Worm (Caenorhabditis elegans) whole organism, L3 larva: ENCODE results near the gene pph-2.

ENCODE experiments used
- R02D3.7 ChIP-seq: fragments of 150-350 bp; optimal IDR thresholded peaks from 2 replicates; lab custom pipeline; 2014; ENCODE audit warnings: missing biosample characterization, missing genetic modification characterization
- ZK546.5 ChIP-seq: sonication (generic microtip); optimal IDR thresholded peaks from 2 replicates; lab custom pipeline; 2017; ENCODE audit warnings: missing biosample characterization, missing genetic modification characterization
- aly-2 ChIP-seq: fragments of 150-350 bp; optimal IDR thresholded peaks from 2 replicates; lab custom pipeline; 2014; ENCODE audit warnings: missing biosample characterization, missing genetic modification characterization
- ama-1 ChIP-seq: fragments of 150-350 bp; optimal IDR thresholded peaks from 2 replicates; lab custom pipeline; 2018
- ceh-16 ChIP-seq: sonication (generic microtip); optimal IDR thresholded peaks from 2 replicates; lab custom pipeline; 2017; ENCODE audit warnings: missing biosample characterization, missing genetic modification characterization
- ceh-28 ChIP-seq: fragments of 150-350 bp; optimal IDR thresholded peaks from 2 replicates; lab custom pipeline; 2014; ENCODE audit warnings: missing biosample characterization, missing genetic modification reagents, missing genetic modification characterization
- ceh-82 ChIP-seq: fragments of 150-350 bp; optimal IDR thresholded peaks from 2 replicates; lab custom pipeline; 2014; ENCODE audit warnings: missing biosample characterization, missing genetic modification characterization
- ceh-9 ChIP-seq: sonication (generic microtip); optimal IDR thresholded peaks from 2 replicates; lab custom pipeline; 2018; ENCODE audit warnings: missing biosample characterization, missing genetic modification characterization
- daf-12 ChIP-seq: fragments of 150-350 bp; optimal IDR thresholded peaks from 2 replicates; lab custom pipeline; 2014; ENCODE audit warnings: missing biosample characterization, missing genetic modification reagents, missing genetic modification characterization
- egl-27 ChIP-seq: sonication (generic microtip); optimal IDR thresholded peaks from 4 replicates; lab custom pipeline; 2017; ENCODE audit warnings: missing biosample characterization, missing genetic modification reagents, missing genetic modification characterization
- egl-5 ChIP-seq: fragments of 150-350 bp; optimal IDR thresholded peaks from 2 replicates; lab custom pipeline; 2017; ENCODE audit warnings: missing biosample characterization, missing genetic modification reagents, missing genetic modification characterization, inconsistent platforms
- elt-1 ChIP-seq: fragments of 150-350 bp; optimal IDR thresholded peaks from 2 replicates; lab custom pipeline; 2014; ENCODE audit warnings: missing biosample characterization, missing genetic modification characterization
- elt-2 ChIP-seq: sonication (generic microtip); optimal IDR thresholded peaks from 2 replicates; lab custom pipeline; 2016; ENCODE audit warnings: missing genetic modification reagents, mild to moderate bottlenecking, missing genetic modification characterization, missing compliant biosample characterization
- elt-3 ChIP-seq, 3 experiments: fragments of 150-350 bp in 1 of 3; sonication (generic microtip) in 2 of 3; optimal IDR thresholded peaks; 2 replicates in 2 of 3; 4 replicates in 1 of 3; lab custom pipeline; 2014 to 2017; ENCODE audit warnings: missing biosample characterization in 3 of 3, missing genetic modification characterization in 3 of 3
- eor-1 ChIP-seq, 2 experiments: fragments of 150-350 bp; optimal IDR thresholded peaks; 2 replicates each; lab custom pipeline; 2014 to 2018; ENCODE audit warnings: missing biosample characterization in 2 of 2, missing genetic modification characterization in 2 of 2
- fkh-10 ChIP-seq: sonication (generic microtip); optimal IDR thresholded peaks from 2 replicates; lab custom pipeline; 2017; ENCODE audit warnings: missing biosample characterization, missing genetic modification reagents, missing genetic modification characterization
- fkh-2 ChIP-seq: fragments of 150-350 bp; optimal IDR thresholded peaks from 2 replicates; lab custom pipeline; 2014; ENCODE audit warnings: missing biosample characterization, missing genetic modification reagents, missing genetic modification characterization
- hmg-11 ChIP-seq: sonication (generic microtip); optimal IDR thresholded peaks from 2 replicates; lab custom pipeline; 2016; ENCODE audit warnings: missing genetic modification characterization, missing compliant biosample characterization
- jun-1 ChIP-seq: fragments of 150-350 bp; optimal IDR thresholded peaks from 2 replicates; lab custom pipeline; 2014; ENCODE audit warnings: missing biosample characterization, missing genetic modification reagents, missing genetic modification characterization
- lin-15B ChIP-seq: fragments of 150-350 bp; optimal IDR thresholded peaks from 2 replicates; lab custom pipeline; 2014; ENCODE audit warnings: missing biosample characterization, missing genetic modification characterization
- lin-39 ChIP-seq: fragments of 150-350 bp; optimal IDR thresholded peaks from 2 replicates; lab custom pipeline; 2018; ENCODE audit warnings: missing biosample characterization, missing genetic modification reagents, missing genetic modification characterization
- lsy-12 ChIP-seq: sonication (generic microtip); optimal IDR thresholded peaks from 2 replicates; lab custom pipeline; 2016; ENCODE audit warnings: mild to moderate bottlenecking, missing genetic modification characterization, missing compliant biosample characterization
- mdl-1 ChIP-seq: fragments of 150-350 bp; optimal IDR thresholded peaks from 2 replicates; lab custom pipeline; 2014; ENCODE audit warnings: missing biosample characterization, missing genetic modification characterization
- mml-1 ChIP-seq: fragments of 150-350 bp; sonication (generic microtip); optimal IDR thresholded peaks from 3 replicates; lab custom pipeline; 2014; ENCODE audit warnings: missing biosample characterization, missing genetic modification characterization
- nfya-1 ChIP-seq: sonication (generic microtip); optimal IDR thresholded peaks from 2 replicates; lab custom pipeline; 2017; ENCODE audit warnings: missing genetic modification characterization, mild to moderate bottlenecking, missing compliant biosample characterization, antibody characterized with exemption, moderate library complexity; ENCODE audit not compliant: insufficient read depth
- nhr-11 ChIP-seq: fragments of 150-350 bp; optimal IDR thresholded peaks from 2 replicates; lab custom pipeline; 2014; ENCODE audit warnings: missing biosample characterization, missing genetic modification characterization
- nhr-12 ChIP-seq: fragments of 150-350 bp; optimal IDR thresholded peaks from 2 replicates; lab custom pipeline; 2014; ENCODE audit warnings: missing biosample characterization, missing genetic modification characterization
- nhr-23 ChIP-seq: fragments of 150-350 bp; optimal IDR thresholded peaks from 2 replicates; lab custom pipeline; 2014; ENCODE audit warnings: missing biosample characterization, missing genetic modification reagents, missing genetic modification characterization
- nhr-237 ChIP-seq: fragments of 150-350 bp; optimal IDR thresholded peaks from 2 replicates; lab custom pipeline; 2014; ENCODE audit warnings: missing biosample characterization, missing genetic modification characterization
- nhr-25 ChIP-seq: sonication (generic microtip); optimal IDR thresholded peaks from 2 replicates; lab custom pipeline; 2017; ENCODE audit warnings: missing biosample characterization, missing genetic modification characterization
- nhr-28 ChIP-seq: fragments of 150-350 bp; optimal IDR thresholded peaks from 2 replicates; lab custom pipeline; 2014; ENCODE audit warnings: missing biosample characterization, missing genetic modification characterization
- nhr-67 ChIP-seq: fragments of 150-350 bp; optimal IDR thresholded peaks from 2 replicates; lab custom pipeline; 2014; ENCODE audit warnings: missing biosample characterization, missing genetic modification characterization
- nhr-76 ChIP-seq: fragments of 150-350 bp; sonication (generic microtip); optimal IDR thresholded peaks from 5 replicates; lab custom pipeline; 2014; ENCODE audit warnings: missing biosample characterization, missing genetic modification characterization
- pha-4 ChIP-seq: fragments of 150-350 bp; optimal IDR thresholded peaks from 2 replicates; lab custom pipeline; 2014; ENCODE audit warnings: missing biosample characterization, missing genetic modification reagents, missing genetic modification characterization
- sea-2 ChIP-seq: fragments of 150-350 bp; sonication (generic microtip); optimal IDR thresholded peaks from 4 replicates; lab custom pipeline; 2014; ENCODE audit warnings: missing biosample characterization, missing genetic modification reagents, missing genetic modification characterization
- skn-1 ChIP-seq: fragments of 150-350 bp; optimal IDR thresholded peaks from 2 replicates; lab custom pipeline; 2014; ENCODE audit warnings: missing biosample characterization, missing genetic modification characterization
- snpc-4 ChIP-seq: fragments of 150-350 bp; optimal IDR thresholded peaks from 2 replicates; lab custom pipeline; 2014; ENCODE audit warnings: missing biosample characterization, missing genetic modification characterization
- tbx-2 ChIP-seq: sonication (generic microtip); optimal IDR thresholded peaks from 2 replicates; lab custom pipeline; 2016; ENCODE audit warnings: mild to moderate bottlenecking, missing genetic modification characterization, missing compliant biosample characterization
- unc-39 ChIP-seq: sonication (generic microtip); optimal IDR thresholded peaks from 4 replicates; lab custom pipeline; 2017; ENCODE audit warnings: missing biosample characterization, missing genetic modification characterization
- zag-1 ChIP-seq: fragments of 150-350 bp; optimal IDR thresholded peaks from 2 replicates; lab custom pipeline; 2014; ENCODE audit warnings: missing biosample characterization, missing genetic modification characterization
- ztf-11 ChIP-seq: fragments of 150-350 bp; optimal IDR thresholded peaks from 2 replicates; lab custom pipeline; 2014; ENCODE audit warnings: missing biosample characterization, missing genetic modification characterization
- ztf-4 ChIP-seq: fragments of 150-350 bp; optimal IDR thresholded peaks from 2 replicates; lab custom pipeline; 2014; ENCODE audit warnings: missing biosample characterization, missing genetic modification characterization

The pph-2 gene

DNA sequence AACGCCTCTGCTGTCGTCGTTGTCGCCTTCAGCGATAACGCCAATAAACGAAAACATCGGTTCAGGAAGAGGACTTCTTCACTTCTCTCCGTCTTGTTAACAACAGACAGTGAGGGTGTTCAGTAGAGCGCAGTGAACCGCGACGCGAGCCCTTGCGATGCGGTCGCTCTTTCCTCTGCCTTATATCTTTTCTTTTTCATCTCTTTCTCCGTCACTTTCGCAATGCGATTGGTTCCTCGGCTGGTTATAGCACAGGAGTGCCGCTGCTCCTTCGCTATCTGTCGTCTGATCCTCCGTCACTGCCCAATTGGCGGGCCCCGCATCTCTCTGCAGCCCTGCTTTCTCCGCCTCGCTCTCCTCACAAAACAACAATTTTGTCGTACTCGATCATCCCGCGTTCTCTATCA, 20.4 kb downstream of the pph-2 start (continued):
- TF ChIP-seq lsy-12 (peak; percentile 35), skn-1 (tag; lab: Kevin White, UChicago) (peak; percentile 51), nhr-25 (tag; lab: Kevin White, UChicago) (no peak), zag-1 (tag; lab: Kevin White, UChicago) (no peak), egl-27 (tag; lab: Kevin White, UChicago) (peak; percentile 20), elt-2 (tag; lab: Kevin White, UChicago) (peak; percentile 43), pha-4 (tag; lab: Kevin White, UChicago) (peak; percentile 74), elt-3 (tag; optimal IDR thresholded peaks at IDR 0.05; lab: Kevin White, UChicago) (no peak), nhr-23 (tag; lab: Kevin White, UChicago) (peak; percentile 5), ZK546.5 (no peak), ceh-9 (tag; lab: Kevin White, UChicago) (no peak), jun-1 (tag; lab: Kevin White, UChicago) (peak; percentile 60), elt-1 (tag; lab: Kevin White, UChicago) (peak; percentile 61), ceh-28 (peak; percentile 37), nhr-67 (tag; lab: Kevin White, UChicago) (no peak), nhr-28 (tag; lab: Kevin White, UChicago) (no peak), tbx-2 (tag; lab: Kevin White, UChicago) (peak; percentile 29), nfya-1 (tag; lab: Kevin White, UChicago) (peak; percentile 98), fkh-10 (GFP tag; lab: Kevin White, UChicago) (peak; percentile 66), ztf-4 (tag; lab: Kevin White, UChicago) (no peak), lin-39 (peak; percentile 77), nhr-11 (tag; lab: Kevin White, UChicago) (peak; percentile 65), mdl-1 (tag; lab: Kevin White, UChicago) (no peak), unc-39 (tag; lab: Kevin White, UChicago) (no peak), hmg-11 (tag; lab: Kevin White, UChicago) (peak; percentile 75)

DNA sequence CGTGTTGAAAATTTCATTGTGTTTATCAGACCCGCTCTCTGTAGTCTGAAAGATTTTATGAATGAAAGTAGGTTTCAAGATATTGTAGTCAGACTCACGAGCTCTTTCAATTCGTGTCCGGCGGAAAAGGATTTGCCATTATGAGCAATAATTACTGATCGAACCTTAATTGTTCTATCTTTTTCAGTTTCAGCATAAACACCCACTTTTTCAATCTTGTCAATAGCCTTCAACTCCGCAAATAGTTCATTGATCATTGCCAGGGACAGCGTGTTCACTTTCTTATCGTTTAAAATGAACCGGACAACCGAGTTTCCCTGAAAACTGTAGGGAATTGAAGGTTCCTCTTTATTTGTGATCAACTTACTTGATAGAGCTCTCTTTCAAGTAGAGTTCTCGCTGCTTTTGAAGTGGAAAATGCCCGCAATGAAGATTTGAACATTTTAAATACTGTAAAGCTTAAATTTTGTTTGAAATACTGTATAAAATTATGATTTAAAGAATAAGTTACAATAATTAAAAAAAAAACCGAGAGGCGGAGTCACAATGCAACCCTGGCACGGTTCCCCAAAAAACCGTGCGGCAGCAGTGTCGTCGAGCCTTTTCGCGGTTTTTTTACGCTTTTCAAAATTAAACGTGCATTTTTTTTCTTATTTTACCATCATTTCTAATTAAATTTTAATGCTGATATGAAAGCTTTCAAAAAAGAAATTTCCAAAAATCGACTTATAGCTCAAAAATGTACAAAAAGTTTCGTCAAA, 21.5 kb downstream of the pph-2 start, which contains the start of gene ech-2:
TSS of gene ech-2 (minus strand) at position 452 of the 761 bp plus-strand sequence.
- TF ChIP-seq lin-39, result no peak
- TF ChIP-seq pha-4 (tag; lab: Kevin White, UChicago), result peak; percentile 56
- TF ChIP-seq lin-15B, result peak; percentile 20
- no peak for TF ChIP-seq ceh-16
- TF ChIP-seq nfya-1 (tag; lab: Kevin White, UChicago), result peak; percentile 60

ce11 chrIV:11855424-11855823, 22.1 kb downstream of the pph-2 start:
- TF ChIP-seq nhr-237 (tag; lab: Kevin White, UChicago), result no peak
- TF ChIP-seq zag-1 (tag; lab: Kevin White, UChicago), result no peak
- TF ChIP-seq sea-2 (GFP tag; lab: Kevin White, UChicago), result no peak
- TF ChIP-seq nhr-25 (tag; lab: Kevin White, UChicago), result no peak
- no peak for TF ChIP-seq nhr-28 (tag; lab: Kevin White, UChicago)
- no peak for TF ChIP-seq lsy-12
- TF ChIP-seq ama-1, result no peak
- no peak for TF ChIP-seq nhr-11 (tag; lab: Kevin White, UChicago)
- no peak for TF ChIP-seq daf-12 (tag; lab: Kevin White, UChicago)
- TF ChIP-seq pha-4 (tag; lab: Kevin White, UChicago), result no peak
- no peak for TF ChIP-seq aly-2 (tag; lab: Kevin White, UChicago)
- TF ChIP-seq fkh-10 (GFP tag; lab: Kevin White, UChicago), result no peak
- TF ChIP-seq R02D3.7 (tag; lab: Kevin White, UChicago), result no peak
- no peak for TF ChIP-seq nhr-12 (tag; lab: Kevin White, UChicago)
- TF ChIP-seq ztf-11, result no peak
- no peak for TF ChIP-seq eor-1 (tag; optimal IDR thresholded peaks at IDR 0.05; lab: Kevin White, UChicago)
- no peak for TF ChIP-seq ceh-28
- TF ChIP-seq, all 47 proteins: peak for 0

DNA sequence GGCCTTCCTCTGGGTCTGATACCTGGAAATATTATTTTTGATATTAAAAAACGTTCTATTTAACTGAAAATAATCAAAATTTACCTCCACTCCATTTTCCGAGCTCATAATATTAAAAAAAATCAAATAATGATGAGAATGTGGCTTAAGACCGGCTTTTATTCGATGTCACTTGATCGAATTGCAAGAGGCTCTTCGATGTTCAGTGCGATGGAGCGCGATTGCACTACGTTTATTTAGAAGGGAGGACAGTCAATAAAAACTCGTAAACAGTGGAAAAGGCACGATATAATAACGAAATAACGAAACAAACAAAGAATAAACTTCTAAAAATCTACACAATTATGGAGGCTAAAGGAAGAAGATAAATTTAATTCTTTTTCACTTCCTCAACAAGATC, 22.8 kb downstream of the pph-2 start, which contains the start of gene tag-30:
TSS of gene tag-30 (minus strand) at position 383 of the 400 bp plus-strand sequence.
- no peak for TF ChIP-seq ztf-11
- no peak for TF ChIP-seq unc-39 (tag; lab: Kevin White, UChicago)
- TF ChIP-seq nhr-11 (tag; lab: Kevin White, UChicago), result no peak
- peak; percentile 86 for TF ChIP-seq egl-5 (tag; lab: Kevin White, UChicago)
- peak; percentile 76 for TF ChIP-seq snpc-4 (tag; lab: Kevin White, UChicago)
- no peak for TF ChIP-seq ztf-4 (tag; lab: Kevin White, UChicago)
- TF ChIP-seq lin-15B, result peak; percentile 72
- TF ChIP-seq elt-2 (tag; lab: Kevin White, UChicago), result peak; percentile 43
- no peak for TF ChIP-seq ama-1
- TF ChIP-seq nhr-25 (tag; lab: Kevin White, UChicago), result peak; percentile 24
- no peak for TF ChIP-seq lsy-12
- TF ChIP-seq hmg-11 (tag; lab: Kevin White, UChicago), result no peak
- no peak for TF ChIP-seq mdl-1 (tag; lab: Kevin White, UChicago)
- TF ChIP-seq nhr-76 (tag; lab: Kevin White, UChicago), result no peak
- peak; percentile 13 for TF ChIP-seq nhr-23 (tag; lab: Kevin White, UChicago)
- no peak for TF ChIP-seq mml-1 (tag; lab: Kevin White, UChicago)
- no peak for TF ChIP-seq sea-2 (GFP tag; lab: Kevin White, UChicago)
- no peak for TF ChIP-seq ceh-82
- TF ChIP-seq ceh-28, result no peak
- no peak for TF ChIP-seq aly-2 (tag; lab: Kevin White, UChicago)
- no peak for TF ChIP-seq elt-1 (tag; lab: Kevin White, UChicago)
- TF ChIP-seq nfya-1 (tag; lab: Kevin White, UChicago), result no peak
- no peak for TF ChIP-seq fkh-2 (tag; lab: Kevin White, UChicago)
- no peak for TF ChIP-seq ceh-16
- TF ChIP-seq pha-4 (tag; lab: Kevin White, UChicago), result peak; percentile 96
- TF ChIP-seq elt-3 (tag; optimal IDR thresholded peaks at IDR 0.05; lab: Kevin White, UChicago), result no peak
- TF ChIP-seq nhr-67 (tag; lab: Kevin White, UChicago), result no peak
- no peak for TF ChIP-seq R02D3.7 (tag; lab: Kevin White, UChicago)
